Worm (Caenorhabditis elegans) whole organism, L3 larva: ENCODE data around the gene col-172.

Source experiments
- nhr-12 ChIP-seq: fragments of 150-350 bp; optimal IDR thresholded peaks from 2 replicates; lab custom pipeline; 2014; ENCODE audit warnings: missing biosample characterization, missing genetic modification characterization
- tbx-2 ChIP-seq: sonication (generic microtip); optimal IDR thresholded peaks from 2 replicates; lab custom pipeline; 2016; ENCODE audit warnings: mild to moderate bottlenecking, missing genetic modification characterization, missing compliant biosample characterization
- ztf-11 ChIP-seq: fragments of 150-350 bp; optimal IDR thresholded peaks from 2 replicates; lab custom pipeline; 2014; ENCODE audit warnings: missing biosample characterization, missing genetic modification characterization

DNA sequence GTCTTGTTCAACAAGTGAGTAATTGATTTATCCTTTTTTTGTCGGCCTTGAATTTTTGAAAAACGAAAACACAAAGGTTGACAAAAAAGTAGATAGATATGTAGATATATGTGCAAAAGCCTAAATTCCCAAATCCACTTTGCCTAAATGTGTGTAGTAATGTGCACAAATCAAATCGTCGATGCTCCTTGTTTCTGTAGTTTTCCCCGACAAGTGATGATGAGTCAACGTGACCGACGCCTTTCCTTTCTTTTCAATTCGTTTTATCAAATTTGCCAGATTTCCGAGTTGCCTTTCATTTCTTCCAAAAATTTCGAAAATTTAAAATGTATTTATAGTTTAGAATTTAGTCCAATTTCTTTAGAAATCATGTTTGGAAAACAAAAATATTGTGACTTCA is 32.5 kb downstream of the col-172 start:
- no peak for TF ChIP-seq nhr-12 (tag; lab: Kevin White, UChicago)
- no peak for TF ChIP-seq ztf-11 (tag; lab: Kevin White, UChicago)
- no peak for TF ChIP-seq tbx-2
